Fruit fly (Drosophila melanogaster) whole organism, embryonic: ENCODE data around the gene CG32074.
A peak's percentile ranks its signal among the peaks of the same experiment; 100 is the strongest.

Experiments
- Bteb2 ChIP-seq: fragments of 200-800 bp; sonication (Bioruptor generic); optimal IDR thresholded peaks from 2 replicates; lab custom pipeline; 2016; ENCODE audit warnings: missing biosample characterization, missing genetic modification characterization
- CG10979 ChIP-seq: fragments of 200-800 bp; sonication (Bioruptor generic); optimal IDR thresholded peaks from 2 replicates; lab custom pipeline; 2018; ENCODE audit warnings: missing biosample characterization, mild to moderate bottlenecking, missing genetic modification characterization, moderate library complexity
- CG12391 ChIP-seq: fragments of 200-800 bp; sonication (Bioruptor generic); optimal IDR thresholded peaks from 3 replicates; lab custom pipeline; 2018; ENCODE audit warnings: missing biosample characterization, mild to moderate bottlenecking, missing genetic modification characterization, moderate library complexity
- CG13624 ChIP-seq: fragments of 200-800 bp; sonication (Bioruptor generic); optimal IDR thresholded peaks from 2 replicates; lab custom pipeline; 2016; ENCODE audit warnings: missing biosample characterization, missing genetic modification characterization
- CG14014 ChIP-seq: fragments of 200-800 bp; sonication (Bioruptor generic); IDR thresholded peaks from 2 replicates; pipeline ENCODE4 v1.3.6; 2022; ENCODE audit warnings: missing biosample characterization, missing genetic modification characterization
- CG1647 ChIP-seq: fragments of 200-800 bp; sonication (Bioruptor generic); optimal IDR thresholded peaks from 3 replicates; lab custom pipeline; 2016; ENCODE audit warnings: missing biosample characterization, missing genetic modification characterization
- CG17361 ChIP-seq: fragments of 200-800 bp; sonication (Bioruptor generic); IDR thresholded peaks from 3 replicates; pipeline ENCODE4 v1.3.6; 2022; ENCODE audit warnings: missing biosample characterization, missing genetic modification characterization
- CG18764 ChIP-seq: fragments of 200-800 bp; sonication (Bioruptor generic); optimal IDR thresholded peaks from 3 replicates; lab custom pipeline; 2016; ENCODE audit warnings: missing biosample characterization, missing genetic modification characterization
- CG32772 ChIP-seq: fragments of 200-800 bp; sonication (Bioruptor generic); IDR thresholded peaks from 2 replicates; pipeline ENCODE4 v1.3.6; 2022; ENCODE audit warnings: missing biosample characterization, missing genetic modification characterization
- CG3281 ChIP-seq: fragments of 200-800 bp; sonication (Bioruptor generic); optimal IDR thresholded peaks from 3 replicates; lab custom pipeline; 2017; ENCODE audit warnings: missing biosample characterization, mild to moderate bottlenecking, missing genetic modification characterization
- CG3838 ChIP-seq: fragments of 200-800 bp; sonication (Bioruptor generic); optimal IDR thresholded peaks from 3 replicates; lab custom pipeline; 2016; ENCODE audit warnings: missing biosample characterization, missing genetic modification characterization
- CG6813 ChIP-seq: fragments of 200-800 bp; sonication (Bioruptor generic); optimal IDR thresholded peaks from 2 replicates; lab custom pipeline; 2017; ENCODE audit warnings: missing biosample characterization, missing genetic modification characterization, mild to moderate bottlenecking, moderate library complexity, missing genetic modification reagents
- CG7556 ChIP-seq: fragments of 200-800 bp; sonication (Bioruptor generic); optimal IDR thresholded peaks from 2 replicates; lab custom pipeline; 2017; ENCODE audit warnings: missing biosample characterization, mild to moderate bottlenecking, missing genetic modification characterization
- CG7987 ChIP-seq: fragments of 200-800 bp; sonication (Bioruptor generic); optimal IDR thresholded peaks from 2 replicates; lab custom pipeline; 2018; ENCODE audit warnings: missing biosample characterization, mild to moderate bottlenecking, missing genetic modification characterization, moderate library complexity
- CG9932 ChIP-seq: fragments of 200-800 bp; sonication (Bioruptor generic); IDR thresholded peaks from 2 replicates; pipeline ENCODE4 v1.3.6; 2022; ENCODE audit warnings: missing biosample characterization, missing genetic modification characterization
- CHES-1-like ChIP-seq: fragments of 200-800 bp; sonication (Bioruptor generic); optimal IDR thresholded peaks from 2 replicates; lab custom pipeline; 2016; ENCODE audit warnings: missing biosample characterization, missing genetic modification characterization
- CrebB ChIP-seq: fragments of 200-800 bp; sonication (Bioruptor generic); optimal IDR thresholded peaks from 3 replicates; lab custom pipeline; 2018; ENCODE audit warnings: missing biosample characterization, mild to moderate bottlenecking, missing genetic modification characterization
- Dek ChIP-seq: fragments of 200-800 bp; sonication (Bioruptor generic); optimal IDR thresholded peaks from 3 replicates; lab custom pipeline; 2019; ENCODE audit warnings: missing biosample characterization, mild to moderate bottlenecking, missing genetic modification characterization, moderate library complexity
- Dip3 ChIP-seq: fragments of 200-800 bp; sonication (Bioruptor generic); optimal IDR thresholded peaks from 3 replicates; lab custom pipeline; 2016; ENCODE audit warnings: missing biosample characterization, missing genetic modification characterization
- Elba2 ChIP-seq: fragments of 200-800 bp; sonication (Bioruptor generic); optimal IDR thresholded peaks from 3 replicates; lab custom pipeline; 2016; ENCODE audit warnings: missing biosample characterization, missing genetic modification characterization
- Fer1 ChIP-seq: fragments of 200-800 bp; sonication (Bioruptor generic); optimal IDR thresholded peaks from 2 replicates; lab custom pipeline; 2017; ENCODE audit warnings: missing biosample characterization, mild to moderate bottlenecking, missing genetic modification characterization
- Fer3 ChIP-seq: fragments of 200-800 bp; sonication (Bioruptor generic); optimal IDR thresholded peaks from 2 replicates; lab custom pipeline; 2018; ENCODE audit warnings: missing biosample characterization, mild to moderate bottlenecking, missing genetic modification characterization, moderate library complexity
- Hand ChIP-seq: fragments of 200-800 bp; sonication (Bioruptor generic); optimal IDR thresholded peaks from 2 replicates; lab custom pipeline; 2017; ENCODE audit warnings: mild to moderate bottlenecking, missing biosample characterization, missing genetic modification reagents, missing genetic modification characterization
- HmgZ ChIP-seq: fragments of 200-800 bp; sonication (Bioruptor generic); optimal IDR thresholded peaks from 2 replicates; lab custom pipeline; 2018; ENCODE audit warnings: missing biosample characterization, mild to moderate bottlenecking, missing genetic modification characterization
- Med ChIP-seq: fragments of 200-800 bp; sonication (Bioruptor generic); peaks from one replicate; lab custom pipeline; 2016; ENCODE audit warnings: missing biosample characterization, missing genetic modification characterization, mild to moderate bottlenecking, inconsistent platforms, moderate library complexity
- Meics ChIP-seq: fragments of 200-800 bp; sonication (Bioruptor generic); optimal IDR thresholded peaks from 2 replicates; lab custom pipeline; 2017; ENCODE audit warnings: missing biosample characterization, mild to moderate bottlenecking, missing genetic modification characterization
- Optix ChIP-seq: fragments of 200-800 bp; sonication (Bioruptor generic); IDR thresholded peaks from 3 replicates; pipeline ENCODE4 v1.3.6; 2022; ENCODE audit warnings: missing biosample characterization, missing genetic modification characterization
- Sry-δ ChIP-seq: fragments of 200-800 bp; sonication (Bioruptor generic); optimal IDR thresholded peaks from 2 replicates; lab custom pipeline; 2016; ENCODE audit warnings: missing biosample characterization, missing genetic modification characterization
- Taf1 ChIP-seq: fragments of 200-800 bp; sonication (Bioruptor generic); IDR thresholded peaks from 2 replicates; pipeline ENCODE4 v1.3.6; 2022; ENCODE audit warnings: missing biosample characterization, missing genetic modification characterization
- Xrp1 ChIP-seq: fragments of 200-800 bp; sonication (Bioruptor generic); IDR thresholded peaks from 2 replicates; pipeline ENCODE4 v1.3.6; 2022; ENCODE audit warnings: missing biosample characterization, missing genetic modification characterization
- bcd ChIP-seq: fragments of 200-800 bp; sonication (Bioruptor generic); optimal IDR thresholded peaks from 2 replicates; lab custom pipeline; 2017; ENCODE audit warnings: missing biosample characterization, mild to moderate bottlenecking, missing genetic modification characterization
- cad ChIP-seq: fragments of >200 bp; optimal IDR thresholded peaks from 2 replicates; lab custom pipeline; 2017; ENCODE audit warnings: missing biosample characterization, missing genetic modification characterization
- dysf ChIP-seq: fragments of 200-800 bp; sonication (Bioruptor generic); IDR thresholded peaks from 3 replicates; pipeline ENCODE4 v1.3.6; 2022; ENCODE audit warnings: missing biosample characterization, missing genetic modification characterization
- gcm ChIP-seq: fragments of 200-800 bp; sonication (Bioruptor generic); optimal IDR thresholded peaks from 2 replicates; lab custom pipeline; 2019; ENCODE audit warnings: missing biosample characterization, mild to moderate bottlenecking, missing genetic modification characterization, moderate library complexity
- hkb ChIP-seq, 2 experiments: fragments of 200-800 bp in 1 of 2; fragments of >200 bp in 1 of 2; sonication (Bioruptor generic) in 1 of 2; IDR thresholded peaks in 1 of 2; optimal IDR thresholded peaks in 1 of 2; 2 replicates each; pipeline versions ENCODE4 v1.3.6 to Lab custom; 2017 to 2022; ENCODE audit warnings: missing biosample characterization in 1 of 2, missing genetic modification characterization in 1 of 2
- lab ChIP-seq: fragments of 200-800 bp; sonication (Bioruptor generic); optimal IDR thresholded peaks from 3 replicates; lab custom pipeline; 2017; ENCODE audit warnings: missing biosample characterization, missing genetic modification characterization, mild to moderate bottlenecking, moderate library complexity, missing genetic modification reagents
- mam ChIP-seq: fragments of 200-800 bp; sonication (Bioruptor generic); optimal IDR thresholded peaks from 3 replicates; lab custom pipeline; 2016; ENCODE audit warnings: missing biosample characterization, missing genetic modification characterization
- nmo ChIP-seq: fragments of 200-800 bp; sonication (Bioruptor generic); optimal IDR thresholded peaks from 2 replicates; lab custom pipeline; 2018; ENCODE audit warnings: missing biosample characterization, mild to moderate bottlenecking, missing genetic modification characterization, moderate library complexity
- nom ChIP-seq: fragments of 200-800 bp; sonication (Bioruptor generic); optimal IDR thresholded peaks from 2 replicates; lab custom pipeline; 2017; ENCODE audit warnings: missing biosample characterization, missing genetic modification characterization, mild to moderate bottlenecking, moderate library complexity, missing genetic modification reagents
- pan ChIP-seq, 4 experiments: fragments of >200 bp in 3 of 4; fragments of 200-800 bp in 1 of 4; sonication (Bioruptor generic) in 1 of 4; optimal IDR thresholded peaks in 3 of 4; IDR thresholded peaks in 1 of 4; 2 replicates each; pipeline versions ENCODE4 v1.3.6 to Lab custom; 2017 to 2022; ENCODE audit warnings: missing biosample characterization in 2 of 4, missing genetic modification characterization in 2 of 4, mixed read lengths in 1 of 4
- row ChIP-seq: fragments of 200-800 bp; sonication (Bioruptor generic); IDR thresholded peaks from 3 replicates; pipeline ENCODE4 v1.3.6; 2022; ENCODE audit warnings: missing biosample characterization, missing genetic modification characterization
- sens ChIP-seq: fragments of 200-800 bp; sonication (Bioruptor generic); peaks from one replicate; lab custom pipeline; 2016; ENCODE audit warnings: missing biosample characterization, missing genetic modification characterization
- sima ChIP-seq: fragments of 200-800 bp; sonication (Bioruptor generic); optimal IDR thresholded peaks from 2 replicates; lab custom pipeline; 2016; ENCODE audit warnings: missing biosample characterization, missing genetic modification characterization
- z ChIP-seq: fragments of 200-800 bp; sonication (Bioruptor generic); IDR thresholded peaks from 3 replicates; pipeline ENCODE4 v1.3.6; 2022; ENCODE audit warnings: missing biosample characterization, missing genetic modification characterization
- zen ChIP-seq: fragments of 200-800 bp; sonication (Bioruptor generic); optimal IDR thresholded peaks from 3 replicates; lab custom pipeline; 2018; ENCODE audit warnings: missing biosample characterization, mild to moderate bottlenecking, missing genetic modification characterization, moderate library complexity
- zfh2 ChIP-seq: fragments of 200-800 bp; sonication (Bioruptor generic); optimal IDR thresholded peaks from 2 replicates; lab custom pipeline; 2016; ENCODE audit warnings: missing biosample characterization, missing genetic modification characterization

The CG32074 gene

DNA sequence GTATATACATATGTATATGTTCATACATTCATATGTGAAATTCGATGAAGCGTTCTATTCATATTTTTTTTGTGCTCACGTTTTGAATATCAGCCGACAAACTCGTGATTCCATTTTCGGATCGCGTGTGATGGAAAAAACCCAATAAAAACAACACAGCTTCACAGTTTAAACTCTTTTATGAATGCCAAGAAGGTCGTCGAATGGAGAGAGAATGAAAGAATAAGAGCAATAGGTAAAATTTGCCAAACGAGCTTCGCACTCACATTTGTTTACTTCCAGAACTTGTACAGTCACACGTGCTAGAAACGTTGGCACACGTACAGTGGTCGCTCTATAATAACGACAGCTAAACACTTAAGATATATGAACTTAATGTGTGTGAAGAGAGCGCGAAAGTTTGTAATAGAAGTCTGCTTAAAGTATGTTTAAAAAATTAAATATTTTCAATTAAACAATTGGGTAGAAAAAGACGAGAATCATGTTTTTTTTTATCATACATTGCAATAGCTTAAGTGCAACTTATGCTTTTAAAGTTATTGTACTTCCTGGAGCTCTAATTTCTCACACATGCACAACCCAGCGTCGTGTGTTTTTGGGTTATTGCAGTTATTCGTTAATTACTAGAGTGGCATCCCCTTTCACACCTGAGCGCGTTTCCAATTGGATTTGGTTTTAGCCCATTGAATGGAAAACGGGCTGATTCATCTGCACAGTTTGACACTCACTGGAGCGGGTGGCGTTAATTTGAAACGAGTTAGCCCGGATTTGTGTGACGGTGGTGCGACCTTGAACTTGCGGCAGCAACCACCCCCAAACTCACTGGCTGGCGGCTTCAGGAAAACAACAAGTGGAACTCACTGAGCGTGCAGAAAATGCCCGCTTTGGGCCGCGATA, 6.2 kb downstream of the CG32074 start (continued):
- peak; percentile 14 for TF ChIP-seq Fer3 (tag; lab: Kevin White, UChicago)
- peak; percentile 27 for TF ChIP-seq Dip3
- TF ChIP-seq zfh2 (GFP tag; lab: Kevin White, UChicago), result peak; percentile 23
- no peak for TF ChIP-seq nom
- no peak for TF ChIP-seq Bteb2 (GFP tag; lab: Kevin White, UChicago)
- 0 out of 3 replicates have a peak, but pooled peaks have one; percentile 13 for TF ChIP-seq z (GFP tag; lab: Robert Waterston, UW)
- no peak for TF ChIP-seq pan (optimal IDR thresholded peaks at IDR 0.05; lab: Kevin White, UChicago)
- TF ChIP-seq pan (GFP tag; optimal IDR thresholded peaks at IDR 0.05 in 1 of 2, IDR thresholded peaks at IDR 0.05 in 1 of 2), result no peak
- peak; percentile 72 for TF ChIP-seq sens
- 0 out of 2 replicates have a peak, but pooled peaks have one; percentile 11 for TF ChIP-seq Xrp1
- no peak for TF ChIP-seq CG7556
- peak; percentile 60 for TF ChIP-seq lab (GFP tag; lab: Kevin White, UChicago)
- no peak for TF ChIP-seq CG3838 (GFP tag; lab: Kevin White, UChicago)
- no peak for TF ChIP-seq Optix (GFP tag; lab: Robert Waterston, UW)
- TF ChIP-seq CrebB (tag; lab: Kevin White, UChicago), result no peak
- TF ChIP-seq CG32772 (GFP tag; lab: Robert Waterston, UW), result no peak
- TF ChIP-seq Fer1 (GFP tag; lab: Kevin White, UChicago), result peak; percentile 6
- no peak for TF ChIP-seq gcm (GFP tag; lab: Kevin White, UChicago)
- 0 out of 3 replicates have a peak, but pooled peaks have one; percentile 29 for TF ChIP-seq dysf (GFP tag; lab: Robert Waterston, UW)
- TF ChIP-seq Med (GFP tag; lab: Kevin White, UChicago), result peak; percentile 79
- no peak for TF ChIP-seq CG18764 (GFP tag; lab: Kevin White, UChicago)
- peak; percentile 54 for TF ChIP-seq Elba2
- peak; percentile 10 for TF ChIP-seq CG10979 (tag; lab: Kevin White, UChicago)
- TF ChIP-seq CG12391, result peak; percentile 6
- no peak for TF ChIP-seq CG6813 (GFP tag; lab: Kevin White, UChicago)
- peak; percentile 36 for TF ChIP-seq cad (GFP tag; lab: Kevin White, UChicago)
- TF ChIP-seq CG13624 (GFP tag; lab: Kevin White, UChicago), result no peak
- TF ChIP-seq bcd (GFP tag; lab: Kevin White, UChicago), result peak; percentile 15
- peak; percentile 19 for TF ChIP-seq nmo (GFP tag; lab: Kevin White, UChicago)
- TF ChIP-seq Sry-δ (GFP tag; lab: Kevin White, UChicago), result no peak
- peak; percentile 50 for TF ChIP-seq CG3281
- peak; percentile 20 for TF ChIP-seq zen (tag; lab: Kevin White, UChicago)
- TF ChIP-seq HmgZ (tag; lab: Kevin White, UChicago), result no peak
- TF ChIP-seq row (GFP tag; lab: Robert Waterston, UW), result peak; percentile 16; the same call in 1 of the 3 replicates
- TF ChIP-seq CG14014 (GFP tag; lab: Robert Waterston, UW), result peak; percentile 32; the same call in 1 of the 2 replicates
- TF ChIP-seq sima (GFP tag; lab: Kevin White, UChicago), result no peak
- TF ChIP-seq Meics, result peak; percentile 26
- peak; percentile 16 for TF ChIP-seq mam (GFP tag; lab: Kevin White, UChicago)
- no peak for TF ChIP-seq CHES-1-like (GFP tag; lab: Kevin White, UChicago)
- peak; percentile 38 for TF ChIP-seq CG7987 (GFP tag; lab: Kevin White, UChicago)
- TF ChIP-seq CG1647, result no peak
- TF ChIP-seq Hand (GFP tag; lab: Kevin White, UChicago), result no peak
- TF ChIP-seq Dek (tag; lab: Kevin White, UChicago), result no peak
- 0 out of 2 replicates have a peak, but pooled peaks have one; percentile 20 for TF ChIP-seq Taf1 (GFP tag; lab: Robert Waterston, UW)
- TF ChIP-seq CG9932 (GFP tag; lab: Robert Waterston, UW), result 0 out of 2 replicates have a peak, but pooled peaks have one; percentile 7
- no peak for TF ChIP-seq hkb (optimal IDR thresholded peaks at IDR 0.05; lab: Kevin White, UChicago)
- no peak for TF ChIP-seq hkb (GFP tag; IDR thresholded peaks at IDR 0.05; lab: Robert Waterston, UW)
- TF ChIP-seq CG17361 (GFP tag; lab: Robert Waterston, UW), result peak; percentile 22; the same call in 1 of the 3 replicates
